Fruit fly (Drosophila melanogaster): ENCODE results near the gene CG34174.

- TF ChIP-seq CG9932 (GFP tag; IDR thresholded peaks at IDR 0.05) (no peak), fd3F (GFP tag; optimal IDR thresholded peaks at IDR 0.05) (no peak), Spps (tag; optimal IDR thresholded peaks at IDR 0.05) (no peak)
Measured at dm6 chr2L:2252745-2253144, 38.7 kb downstream of the CG34174 start, which contains the start of gene CG17234.

All from whole organism, embryonic.